Worm (Caenorhabditis elegans) whole organism, young adult: ENCODE data around the gene Y7A5A.1.

Experiments used
- B0019.2 ChIP-seq: fragments of 200-800 bp; sonication (Bioruptor generic); conservative IDR thresholded peaks from 2 replicates; pipeline ENCODE4 v1.3.6; 2022; ENCODE audit warnings: missing genetic modification reagents, missing genetic modification characterization, missing compliant biosample characterization
- B0261.1 ChIP-seq: sonication (generic microtip); optimal IDR thresholded peaks from 2 replicates; lab custom pipeline; 2016; ENCODE audit warnings: mild to moderate bottlenecking, missing genetic modification characterization, moderate library complexity, missing compliant biosample characterization
- B0336.3 ChIP-seq: fragments of 200-800 bp; sonication (Bioruptor generic); IDR thresholded peaks from 2 replicates; pipeline ENCODE4 v1.3.6; 2022; ENCODE audit warnings: missing genetic modification characterization, missing compliant biosample characterization
- F33H1.4 ChIP-seq: fragments of 200-800 bp; sonication (Bioruptor generic); IDR thresholded peaks from 2 replicates; pipeline ENCODE4 v1.3.6; 2022; ENCODE audit warnings: missing genetic modification reagents, missing genetic modification characterization, missing compliant biosample characterization
- Y53G8AR.9 ChIP-seq: fragments of 200-800 bp; sonication (Bioruptor generic); conservative IDR thresholded peaks from 2 replicates; pipeline ENCODE4 v1.3.6; 2022; ENCODE audit warnings: missing genetic modification reagents, missing genetic modification characterization, missing compliant biosample characterization
- Y56A3A.18 ChIP-seq: fragments of 200-800 bp; sonication (Bioruptor generic); IDR thresholded peaks from 2 replicates; pipeline ENCODE4 v1.3.6; 2022; ENCODE audit warnings: missing genetic modification reagents, missing genetic modification characterization, missing compliant biosample characterization
- ccch-3 ChIP-seq: fragments of 200-800 bp; sonication (Bioruptor generic); optimal IDR thresholded peaks from 2 replicates; lab custom pipeline; 2018; ENCODE audit warnings: mild to moderate bottlenecking, missing genetic modification characterization, missing compliant biosample characterization
- die-1 ChIP-seq: sonication (generic microtip); optimal IDR thresholded peaks from 2 replicates; lab custom pipeline; 2016; ENCODE audit warnings: missing genotype, mild to moderate bottlenecking, missing genetic modification characterization, missing compliant biosample characterization
- egrh-3 ChIP-seq: fragments of 200-800 bp; sonication (Bioruptor generic); IDR thresholded peaks from 2 replicates; pipeline ENCODE4 v1.3.6; 2022; ENCODE audit warnings: missing genetic modification reagents, missing genetic modification characterization, missing compliant biosample characterization
- ekl-4 ChIP-seq: fragments of 200-800 bp; sonication (Bioruptor generic); IDR thresholded peaks from 2 replicates; pipeline ENCODE4 v1.3.6; 2022; ENCODE audit warnings: missing genetic modification reagents, missing genetic modification characterization, missing compliant biosample characterization
- fkh-3 ChIP-seq: sonication (generic microtip); optimal IDR thresholded peaks from 2 replicates; lab custom pipeline; 2016; ENCODE audit warnings: mild to moderate bottlenecking, missing genetic modification characterization, missing compliant biosample characterization
- hmg-1.2 ChIP-seq: fragments of 200-800 bp; sonication (Bioruptor generic); IDR thresholded peaks from 2 replicates; pipeline ENCODE4 v1.3.6; 2022; ENCODE audit warnings: missing genetic modification reagents, missing genetic modification characterization, missing compliant biosample characterization
- lsl-1 ChIP-seq: fragments of 200-800 bp; sonication (Bioruptor generic); optimal IDR thresholded peaks from 2 replicates; lab custom pipeline; 2018; ENCODE audit warnings: mild to moderate bottlenecking, missing genetic modification characterization, moderate library complexity, missing compliant biosample characterization
- lsy-27 ChIP-seq: sonication (generic microtip); optimal IDR thresholded peaks from 2 replicates; lab custom pipeline; 2017; ENCODE audit warnings: missing genetic modification characterization, mild to moderate bottlenecking, missing compliant biosample characterization, antibody characterized with exemption, missing genotype, borderline replicate concordance; ENCODE audit not compliant: insufficient read depth
- nhr-27 ChIP-seq: fragments of 200-800 bp; sonication (Bioruptor generic); optimal IDR thresholded peaks from 2 replicates; lab custom pipeline; 2018; ENCODE audit warnings: mild to moderate bottlenecking, missing genetic modification characterization, moderate library complexity, missing compliant biosample characterization
- nhr-80 ChIP-seq: sonication (generic microtip); optimal IDR thresholded peaks from 2 replicates; lab custom pipeline; 2016; ENCODE audit warnings: missing genetic modification characterization, missing compliant biosample characterization
- rpc-1 ChIP-seq, 2 experiments: fragments of 150-350 bp in 1 of 2; sonication (generic microtip) in 1 of 2; optimal IDR thresholded peaks; 2 replicates each; lab custom pipeline; 2014 to 2018; ENCODE audit warnings: missing biosample characterization in 1 of 2, missing genetic modification characterization in 1 of 2, missing genetic modification reagents in 1 of 2, missing genotype in 1 of 2
- snpc-1.1 ChIP-seq: sonication (generic microtip); optimal IDR thresholded peaks from 2 replicates; lab custom pipeline; 2017; ENCODE audit warnings: missing genetic modification characterization, mild to moderate bottlenecking, missing compliant biosample characterization, antibody characterized with exemption, moderate library complexity, missing genotype, missing genetic modification reagents; ENCODE audit not compliant: insufficient read depth
- snpc-4 ChIP-seq, 5 experiments: fragments of 150-350 bp in 1 of 5; sonication (generic microtip) in 4 of 5; optimal IDR thresholded peaks; 2 replicates each; lab custom pipeline; 2014 to 2018; ENCODE audit warnings: missing genetic modification characterization in 5 of 5, missing biosample characterization in 3 of 5, antibody characterized with exemption in 2 of 5, mild to moderate bottlenecking in 2 of 5, missing compliant biosample characterization in 2 of 5, missing genotype in 2 of 5, moderate library complexity in 2 of 5, missing genetic modification reagents in 1 of 5
- tbp1 ChIP-seq: fragments of 200-800 bp; sonication (Bioruptor generic); optimal IDR thresholded peaks from 2 replicates; lab custom pipeline; 2018; ENCODE audit warnings: mild to moderate bottlenecking, missing genetic modification characterization, missing compliant biosample characterization
- zfh-2 ChIP-seq: fragments of 200-800 bp; sonication (Bioruptor generic); conservative IDR thresholded peaks from 2 replicates; pipeline ENCODE4 v1.3.6; 2022; ENCODE audit warnings: missing genetic modification reagents, missing genetic modification characterization, missing compliant biosample characterization
- ztf-22 ChIP-seq: fragments of 200-800 bp; sonication (Bioruptor generic); optimal IDR thresholded peaks from 2 replicates; lab custom pipeline; 2018; ENCODE audit warnings: mild to moderate bottlenecking, missing genetic modification characterization, moderate library complexity, missing compliant biosample characterization
- ztf-6 ChIP-seq: fragments of 200-800 bp; sonication (Bioruptor generic); IDR thresholded peaks from 2 replicates; pipeline ENCODE4 v1.3.6; 2022; ENCODE audit warnings: missing genetic modification reagents, missing genetic modification characterization, missing compliant biosample characterization

Gene Y7A5A.1

DNA sequence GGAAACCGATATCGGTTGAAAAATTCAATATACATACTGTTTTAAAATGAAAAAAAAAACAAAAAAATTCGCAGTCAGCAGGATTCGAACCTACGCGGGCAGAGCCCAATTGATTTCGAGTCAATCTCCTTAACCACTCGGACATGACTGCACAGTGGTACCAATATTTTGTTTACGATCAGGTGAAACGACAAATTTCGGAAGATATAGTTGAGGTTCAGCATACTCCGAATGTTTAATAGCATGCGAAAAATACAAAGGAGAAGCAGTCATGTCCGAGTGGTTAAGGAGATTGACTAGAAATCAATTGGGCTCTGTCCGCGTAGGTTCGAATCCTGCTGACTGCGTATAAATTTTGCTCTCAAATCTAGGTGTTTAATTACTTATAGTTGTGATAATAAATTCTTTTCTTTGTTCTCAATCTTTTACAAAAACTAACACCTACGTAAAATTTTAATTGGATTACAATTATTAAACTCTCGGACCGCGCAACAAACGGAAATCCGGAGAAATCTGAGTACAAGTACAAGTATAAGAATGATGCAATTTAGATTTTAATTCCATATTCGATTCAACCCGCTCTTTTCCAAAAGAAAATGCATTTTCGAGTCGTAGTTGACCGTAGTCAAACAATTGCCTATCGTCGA, 2.1 kb upstream of the Y7A5A.1 start, which contains the start of gene Y7A5A.13 (continued):
- no peak for TF ChIP-seq ccch-3 (GFP tag; lab: Kevin White, UChicago)
- TF ChIP-seq ztf-22 (GFP tag; lab: Kevin White, UChicago): no peak

DNA sequence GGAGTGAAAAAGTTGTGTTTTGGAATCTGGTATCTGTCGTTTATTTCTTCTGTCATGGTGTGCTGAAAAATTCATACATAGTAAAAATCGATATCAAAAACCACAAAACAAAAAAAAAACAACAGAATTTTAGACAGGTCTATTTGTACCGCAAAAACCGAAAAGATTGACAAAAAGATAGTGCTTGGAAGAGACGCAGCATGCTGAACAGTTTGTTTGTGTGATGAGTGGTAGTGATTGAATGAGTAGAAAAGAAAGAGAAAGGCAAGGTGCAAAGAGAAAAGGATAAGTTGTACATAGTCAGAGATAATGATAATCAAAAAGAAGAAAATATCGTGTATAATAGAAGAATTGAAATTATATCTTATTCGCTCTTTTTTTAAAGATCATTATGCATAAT, 1.4 kb upstream of the Y7A5A.1 start, which contains the start of gene Y7A5A.2:
Gene Y7A5A.2 (minus strand): TSS at position 62 of the 400 bp plus-strand sequence.
- TF ChIP-seq B0336.3: no peak
- peak; percentile 19; the same call in 1 of the 2 replicates for TF ChIP-seq hmg-1.2 (GFP tag; lab: Robert Waterston, UW)

DNA sequence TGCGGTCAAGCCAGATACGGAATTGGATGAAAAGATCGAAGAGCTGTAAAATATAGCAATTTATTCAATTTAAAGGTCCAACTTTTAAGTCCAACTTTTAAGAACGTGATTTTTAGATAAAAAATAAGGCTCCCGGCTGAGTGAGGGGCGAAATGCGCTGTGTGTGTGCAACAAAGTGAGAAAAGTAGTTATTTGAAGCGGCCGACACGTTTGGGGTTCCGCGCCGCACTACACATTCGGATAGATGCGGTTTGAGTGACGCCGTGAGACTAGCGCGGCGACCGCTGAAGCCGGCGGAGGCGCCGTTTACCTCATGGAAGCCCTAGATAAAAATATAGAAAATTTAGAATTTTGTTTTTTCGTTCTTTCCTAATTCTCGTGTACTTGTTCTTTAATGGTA, 506 bp downstream of the Y7A5A.1 start:
- peak; percentile 48 for TF ChIP-seq zfh-2 (GFP tag; lab: Robert Waterston, UW)
- no peak for TF ChIP-seq snpc-4 (GFP tag; optimal IDR thresholded peaks at IDR 0.05; lab: Kevin White, UChicago)
- peak in 2 of 4 experiments; percentile 75 to 82 for TF ChIP-seq snpc-4 (tag; optimal IDR thresholded peaks at IDR 0.05; lab: Kevin White, UChicago)
- TF ChIP-seq die-1 (tag; lab: Kevin White, UChicago): no peak
- 0 out of 2 replicates have a peak, but pooled peaks have one; percentile 9 for TF ChIP-seq hmg-1.2 (GFP tag; lab: Robert Waterston, UW)

DNA sequence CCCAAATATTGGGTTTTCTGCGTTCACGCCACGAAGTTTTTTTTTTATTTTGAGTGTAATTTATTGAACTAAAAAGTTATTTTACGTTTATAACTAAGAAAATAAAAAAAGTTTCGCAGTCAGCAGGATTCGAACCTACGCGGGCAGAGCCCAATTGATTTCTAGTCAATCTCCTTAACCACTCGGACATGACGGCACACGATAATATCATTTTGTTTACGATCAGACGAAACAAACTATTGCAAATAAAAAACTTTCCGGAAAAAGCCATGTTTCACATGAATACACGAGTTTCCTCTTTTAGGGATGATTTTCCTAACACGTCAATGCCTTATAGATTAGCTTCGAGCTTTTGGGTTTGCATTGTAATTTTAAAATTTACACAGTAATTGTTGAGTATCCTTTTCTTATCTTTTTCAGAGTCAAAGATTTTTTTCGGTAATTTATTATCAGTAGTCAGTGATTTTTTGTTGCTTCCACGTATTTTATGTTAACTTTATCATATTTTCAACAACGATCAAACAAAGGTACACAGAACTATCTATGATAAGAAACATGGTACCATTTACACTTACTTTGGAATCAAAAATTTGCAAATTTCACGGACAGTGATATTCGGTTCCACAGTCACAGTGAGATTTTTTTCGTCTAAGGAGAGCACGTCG, 1.3 kb downstream of the Y7A5A.1 start:
- TF ChIP-seq ztf-6 (GFP tag; lab: Robert Waterston, UW): no peak
- TF ChIP-seq snpc-1.1 (tag; lab: Kevin White, UChicago): no peak
- TF ChIP-seq rpc-1 (optimal IDR thresholded peaks at IDR 0.05; lab: Kevin White, UChicago): peak; percentile 44
- TF ChIP-seq rpc-1 (tag; optimal IDR thresholded peaks at IDR 0.05; lab: Kevin White, UChicago): peak; percentile 70
- TF ChIP-seq nhr-80 (tag; lab: Kevin White, UChicago): peak; percentile 5
- no peak for TF ChIP-seq Y56A3A.18 (GFP tag; lab: Robert Waterston, UW)
- peak; percentile 50 for TF ChIP-seq B0261.1 (tag; lab: Kevin White, UChicago)
- TF ChIP-seq snpc-4 (GFP tag; optimal IDR thresholded peaks at IDR 0.05; lab: Kevin White, UChicago): no peak
- peak in 1 of 4 experiments; percentile 65 for TF ChIP-seq snpc-4 (tag; optimal IDR thresholded peaks at IDR 0.05; lab: Kevin White, UChicago)
- TF ChIP-seq nhr-27 (tag; lab: Kevin White, UChicago): no peak
- TF ChIP-seq tbp1 (GFP tag; lab: Kevin White, UChicago): peak; percentile 83
- TF ChIP-seq, all 124 proteins: peak for 5

ce11 chrX:15768532-15768931, 2.8 kb downstream of the Y7A5A.1 start:
- no peak for TF ChIP-seq lsl-1
- no peak for TF ChIP-seq snpc-4 (GFP tag; optimal IDR thresholded peaks at IDR 0.05; lab: Kevin White, UChicago)
- TF ChIP-seq snpc-4 (tag; optimal IDR thresholded peaks at IDR 0.05; lab: Kevin White, UChicago): peak in 2 of 4 experiments; percentile 54 to 79

DNA sequence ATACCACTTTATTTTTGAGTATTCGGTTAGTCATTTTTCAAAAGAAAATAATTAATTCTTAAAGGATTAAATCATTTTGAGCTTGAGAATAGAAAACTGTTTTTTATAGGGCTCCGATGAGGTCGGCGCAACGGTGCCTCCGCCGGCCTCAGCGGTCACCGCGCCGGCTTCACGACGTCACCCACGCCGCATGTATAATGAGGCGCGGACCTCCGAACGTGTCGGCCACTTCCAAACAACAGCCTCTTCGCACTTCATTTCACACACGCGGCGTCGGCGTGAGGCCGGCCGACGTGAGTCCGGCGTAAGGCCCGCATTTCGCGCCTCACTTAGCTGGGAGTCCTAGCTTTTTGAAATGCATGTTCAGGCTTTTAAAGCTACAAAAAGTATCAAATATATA, 4.4 kb downstream of the Y7A5A.1 start:
- TF ChIP-seq ekl-4 (no peak), egrh-3 (peak; percentile 62; the same call in 1 of the 2 replicates), B0019.2 (GFP tag; lab: Robert Waterston, UW) (no peak), snpc-4 (GFP tag; optimal IDR thresholded peaks at IDR 0.05; lab: Kevin White, UChicago) (no peak), snpc-4 (tag; optimal IDR thresholded peaks at IDR 0.05; lab: Kevin White, UChicago) (peak in 2 of 4 experiments; percentile 31 to 35)

ce11 chrX:15766147-15766546, 5.1 kb downstream of the Y7A5A.1 start, which contains the start of gene bus-17:
Gene bus-17, minus strand, starts transcription at chrX:15766354.
- no peak for TF ChIP-seq Y53G8AR.9
- TF ChIP-seq lsy-27: no peak
- no peak for TF ChIP-seq fkh-3 (tag; lab: Kevin White, UChicago)
- no peak for TF ChIP-seq F33H1.4 (GFP tag; lab: Robert Waterston, UW)
- TF ChIP-seq ztf-6 (GFP tag; lab: Robert Waterston, UW): no peak
